Worm (Caenorhabditis elegans): ENCODE results near the gene cnc-6.

The cnc-6 gene

ce11 chrIII:1758151-1758550 is 5.2 kb upstream of the cnc-6 start, which contains the start of gene Y46E12A.5:
Y46E12A.5 (minus strand) TSS chrIII:1758251.
- TF ChIP-seq gmeb-2 (tag; optimal IDR thresholded peaks at IDR 0.05) (no peak), ceh-45 (GFP tag; IDR thresholded peaks at IDR 0.05) (no peak), dve-1 (tag; optimal IDR thresholded peaks at IDR 0.05) (no peak), ahr-1 (tag; optimal IDR thresholded peaks at IDR 0.05) (no peak), madf-2 (tag; optimal IDR thresholded peaks at IDR 0.05) (no peak)

ce11 chrIII:1758632-1759031 is 4.7 kb upstream of the cnc-6 start, which contains the start of gene Y46E12A.2:
Y46E12A.2 (plus strand) TSS chrIII:1758932.
- TF ChIP-seq pha-4 (tag; optimal IDR thresholded peaks at IDR 0.05) (no peak), ceh-45 (GFP tag; IDR thresholded peaks at IDR 0.05) (no peak), odd-2 (tag; optimal IDR thresholded peaks at IDR 0.05) (no peak), ztf-16 (tag; optimal IDR thresholded peaks at IDR 0.05) (no peak), C38D4.7 (GFP tag; optimal IDR thresholded peaks at IDR 0.05) (no peak)

- TF ChIP-seq ahr-1 (tag; optimal IDR thresholded peaks at IDR 0.05), result no peak
- TF ChIP-seq pag-3 (tag; optimal IDR thresholded peaks at IDR 0.05; ENCODE audit: borderline replicate concordance), result no peak
- TF ChIP-seq pqm-1 (tag; optimal IDR thresholded peaks at IDR 0.05), result no peak
- no peak for TF ChIP-seq K02D7.2 (tag; optimal IDR thresholded peaks at IDR 0.05)
- no peak for TF ChIP-seq ref-2 (tag; optimal IDR thresholded peaks at IDR 0.05)
- TF ChIP-seq ceh-34 (tag; optimal IDR thresholded peaks at IDR 0.05), result no peak
- no peak for TF ChIP-seq fax-1 (tag; optimal IDR thresholded peaks at IDR 0.05)
- TF ChIP-seq ceh-45 (GFP tag; IDR thresholded peaks at IDR 0.05), result no peak
- no peak for TF ChIP-seq ceh-24 (tag; optimal IDR thresholded peaks at IDR 0.05)
- TF ChIP-seq lin-11 (tag; optimal IDR thresholded peaks at IDR 0.05), result no peak
Observed at ce11 chrIII:1764463-1764862, 1.1 kb downstream of the cnc-6 start.

ce11 chrIII:1769993-1770392 is 6.7 kb downstream of the cnc-6 start, which contains the start of gene tbx-43:
tbx-43 (minus strand) TSS chrIII:1770093.
- no peak for TF ChIP-seq pha-2 (tag; optimal IDR thresholded peaks at IDR 0.05)
- no peak for TF ChIP-seq dmd-4 (tag; optimal IDR thresholded peaks at IDR 0.05; ENCODE audit: borderline replicate concordance)
- no peak for TF ChIP-seq mec-3 (tag; optimal IDR thresholded peaks at IDR 0.05; ENCODE audit: borderline replicate concordance)

- TF ChIP-seq dve-1 (tag; optimal IDR thresholded peaks at IDR 0.05), result no peak
- TF ChIP-seq nfya-1 (tag; optimal IDR thresholded peaks at IDR 0.05), result peak; percentile 5
- no peak for TF ChIP-seq hlh-13 (GFP tag; optimal IDR thresholded peaks at IDR 0.05)
- TF ChIP-seq pag-3 (tag; optimal IDR thresholded peaks at IDR 0.05; ENCODE audit: borderline replicate concordance), result no peak
- no peak for TF ChIP-seq hlh-15 (tag; optimal IDR thresholded peaks at IDR 0.05)
Observed at ce11 chrIII:1777468-1777867, 14.1 kb downstream of the cnc-6 start, which contains the start of gene Y39A3CL.3. Y39A3CL.3 (plus strand) TSS chrIII:1777802.

- TF ChIP-seq ztf-16 (tag; optimal IDR thresholded peaks at IDR 0.05), result no peak
- no peak for TF ChIP-seq ref-2 (tag; optimal IDR thresholded peaks at IDR 0.05)
- no peak for TF ChIP-seq ahr-1 (tag; optimal IDR thresholded peaks at IDR 0.05)
- TF ChIP-seq mec-3 (tag; optimal IDR thresholded peaks at IDR 0.05; ENCODE audit: borderline replicate concordance), result no peak
- no peak for TF ChIP-seq unc-42 (tag; optimal IDR thresholded peaks at IDR 0.05)
- TF ChIP-seq F13H6.1 (tag; optimal IDR thresholded peaks at IDR 0.05), result no peak
- TF ChIP-seq odd-2 (tag; optimal IDR thresholded peaks at IDR 0.05), result no peak
- no peak for TF ChIP-seq pax-1 (tag; optimal IDR thresholded peaks at IDR 0.05)
- no peak for TF ChIP-seq ttx-3 (tag; optimal IDR thresholded peaks at IDR 0.05)
- no peak for TF ChIP-seq pha-4 (tag; optimal IDR thresholded peaks at IDR 0.05)
- TF ChIP-seq madf-2 (tag; optimal IDR thresholded peaks at IDR 0.05), result no peak
- no peak for TF ChIP-seq rnt-1 (tag; optimal IDR thresholded peaks at IDR 0.05)
- TF ChIP-seq fkh-10 (GFP tag; optimal IDR thresholded peaks at IDR 0.05), result no peak
- TF ChIP-seq ets-4 (tag; optimal IDR thresholded peaks at IDR 0.05), result no peak
- no peak for TF ChIP-seq nhr-232 (tag; optimal IDR thresholded peaks at IDR 0.05)
- no peak for TF ChIP-seq hlh-13 (GFP tag; optimal IDR thresholded peaks at IDR 0.05)
- no peak for TF ChIP-seq ceh-22 (tag; optimal IDR thresholded peaks at IDR 0.05)
Observed at ce11 chrIII:1777969-1778368, 14.6 kb downstream of the cnc-6 start, which contains the start of gene Y39A3CL.4. Y39A3CL.4 (minus strand) TSS chrIII:1778069.
